Fruit fly (Drosophila melanogaster): ENCODE measurements around the gene dlg1.

DNA sequence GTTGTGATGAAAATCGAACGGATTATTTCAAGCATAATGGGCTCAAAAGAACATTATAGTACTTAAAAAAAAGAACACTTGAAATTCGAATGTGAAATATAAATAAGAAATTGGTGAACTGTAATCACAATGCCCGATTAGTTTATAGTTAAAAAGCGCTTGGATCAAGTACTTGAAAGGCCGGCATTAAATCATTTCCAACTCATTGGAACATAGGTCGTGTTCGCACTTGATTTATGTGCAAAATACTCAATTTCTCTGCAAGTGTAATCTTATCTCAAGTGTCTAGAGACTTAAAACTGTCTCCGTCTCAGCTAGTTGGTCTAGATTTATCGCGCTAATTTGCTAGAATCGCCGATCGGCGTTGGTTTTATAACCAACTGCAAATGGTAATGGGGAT is 55.0 kb downstream of the dlg1 start:
- no peak for TF ChIP-seq Blimp-1 (GFP tag; optimal IDR thresholded peaks at IDR 0.05)
- no peak for TF ChIP-seq Sox102F (GFP tag; optimal IDR thresholded peaks at IDR 0.05)
- no peak for TF ChIP-seq CG10631 (GFP tag; optimal IDR thresholded peaks at IDR 0.05)
- no peak for TF ChIP-seq cyc (GFP tag; optimal IDR thresholded peaks at IDR 0.05)
- TF ChIP-seq pdm3 (GFP tag; optimal IDR thresholded peaks at IDR 0.05): no peak

Data from whole organism, prepupa.